Worm (Caenorhabditis elegans) whole organism, L3 larva: Measurements from ENCODE around the gene F38H4.6.

Source experiments
- R02D3.7 ChIP-seq: fragments of 150-350 bp; optimal IDR thresholded peaks from 2 replicates; lab custom pipeline; 2014; ENCODE audit warnings: missing biosample characterization, missing genetic modification characterization
- ceh-82 ChIP-seq: fragments of 150-350 bp; optimal IDR thresholded peaks from 2 replicates; lab custom pipeline; 2014; ENCODE audit warnings: missing biosample characterization, missing genetic modification characterization
- elt-1 ChIP-seq: fragments of 150-350 bp; optimal IDR thresholded peaks from 2 replicates; lab custom pipeline; 2014; ENCODE audit warnings: missing biosample characterization, missing genetic modification characterization
- fkh-2 ChIP-seq: fragments of 150-350 bp; optimal IDR thresholded peaks from 2 replicates; lab custom pipeline; 2014; ENCODE audit warnings: missing biosample characterization, missing genetic modification reagents, missing genetic modification characterization
- snpc-4 ChIP-seq: fragments of 150-350 bp; optimal IDR thresholded peaks from 2 replicates; lab custom pipeline; 2014; ENCODE audit warnings: missing biosample characterization, missing genetic modification characterization
- unc-62 ChIP-seq: fragments of 150-350 bp; sonication (generic microtip); optimal IDR thresholded peaks from 4 replicates; lab custom pipeline; 2014; ENCODE audit warnings: missing biosample characterization, missing genetic modification reagents, missing genetic modification characterization

DNA sequence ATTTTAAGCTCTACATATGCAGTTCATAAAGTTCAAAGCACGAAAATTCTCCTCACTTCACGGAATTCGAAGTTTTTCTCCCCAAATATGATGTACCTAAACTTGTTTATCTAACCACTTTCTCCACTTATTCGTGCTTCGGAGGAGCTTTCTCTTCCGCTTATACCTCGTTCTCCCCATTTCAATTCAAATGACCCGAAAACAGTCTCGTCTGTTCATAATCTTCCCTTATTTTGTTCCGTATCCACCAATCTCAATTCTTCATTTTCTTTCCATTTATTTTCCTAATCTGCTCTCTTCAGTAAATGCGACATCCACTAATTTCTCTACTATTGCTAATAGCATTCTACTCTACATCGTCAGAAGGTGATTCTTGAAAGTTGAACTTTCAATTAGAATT lies 37.6 kb upstream of the F38H4.6 start, which contains the start of gene let-653:
- TF ChIP-seq snpc-4 (tag; lab: Kevin White, UChicago) (no peak), R02D3.7 (no peak), elt-1 (no peak), fkh-2 (no peak), ceh-82 (no peak), unc-62 (GFP tag; lab: Kevin White, UChicago) (no peak)
